Fruit fly (Drosophila melanogaster) whole organism: ENCODE data around the gene soti.

Source experiments
- CG8478 ChIP-seq: fragments of >200 bp; optimal IDR thresholded peaks from 2 replicates; lab custom pipeline; 2018; ENCODE audit warnings: inconsistent platforms
- psq ChIP-seq: fragments of >200 bp; optimal IDR thresholded peaks from 2 replicates; lab custom pipeline; 2017

- TF ChIP-seq CG8478 (lab: Kevin White, UChicago), result no peak
- TF ChIP-seq psq (lab: Kevin White, UChicago), result no peak
Measured at dm6 chr3R:14386088-14386822, 4.8 kb upstream of the soti start.
